Worm (Caenorhabditis elegans) whole organism, early embryonic: ENCODE data around the gene B0035.15.

Experiments used
- F13C5.2 ChIP-seq: sonication (generic microtip); optimal IDR thresholded peaks from 2 replicates; lab custom pipeline; 2017; ENCODE audit warnings: mild to moderate bottlenecking, missing genetic modification characterization, inconsistent platforms, missing compliant biosample characterization
- ama-1 ChIP-seq: fragments of 150-350 bp; optimal IDR thresholded peaks from 2 replicates; lab custom pipeline; 2014
- ceh-36 ChIP-seq: sonication (generic microtip); optimal IDR thresholded peaks from 2 replicates; lab custom pipeline; 2016; ENCODE audit warnings: missing genetic modification characterization, inconsistent platforms, missing compliant biosample characterization
- ets-7 ChIP-seq: sonication (generic microtip); optimal IDR thresholded peaks from 2 replicates; lab custom pipeline; 2016; ENCODE audit warnings: missing genotype, missing genetic modification characterization, missing compliant biosample characterization
- flt-1 ChIP-seq: fragments of 200-800 bp; sonication (Bioruptor generic); IDR thresholded peaks from 2 replicates; pipeline ENCODE4 v1.3.6; 2022; ENCODE audit warnings: missing genetic modification characterization, missing compliant biosample characterization

- no peak for TF ChIP-seq ama-1 (lab: Kevin White, UChicago)
- no peak for TF ChIP-seq F13C5.2 (tag; lab: Kevin White, UChicago)
- TF ChIP-seq flt-1 (GFP tag; lab: Robert Waterston, UW): no peak
- TF ChIP-seq ceh-36 (tag; lab: Kevin White, UChicago): no peak
- TF ChIP-seq ets-7 (tag; lab: Kevin White, UChicago): no peak
Observed at ce11 chrIV:11329269-11329668, 31.2 kb upstream of the B0035.15 start, which contains the start of gene leo-1.
